Worm (Caenorhabditis elegans) whole organism, early embryonic: ENCODE measurements around the gene T25B2.4.

Experiments
- aly-1 ChIP-seq: sonication (generic microtip); optimal IDR thresholded peaks from 2 replicates; lab custom pipeline; 2016; ENCODE audit warnings: missing genetic modification characterization, missing compliant biosample characterization
- ama-1 ChIP-seq: fragments of 150-350 bp; optimal IDR thresholded peaks from 2 replicates; lab custom pipeline; 2014
- ceh-13 ChIP-seq: fragments of 200-800 bp; sonication (Bioruptor generic); optimal IDR thresholded peaks from 2 replicates; lab custom pipeline; 2018; ENCODE audit warnings: mild to moderate bottlenecking, missing genetic modification characterization, missing compliant biosample characterization
- ceh-36 ChIP-seq: sonication (generic microtip); optimal IDR thresholded peaks from 2 replicates; lab custom pipeline; 2016; ENCODE audit warnings: missing genetic modification characterization, inconsistent platforms, missing compliant biosample characterization
- ets-7 ChIP-seq: sonication (generic microtip); optimal IDR thresholded peaks from 2 replicates; lab custom pipeline; 2016; ENCODE audit warnings: missing genotype, missing genetic modification characterization, missing compliant biosample characterization
- flt-1 ChIP-seq: fragments of 200-800 bp; sonication (Bioruptor generic); IDR thresholded peaks from 2 replicates; pipeline ENCODE4 v1.3.6; 2022; ENCODE audit warnings: missing genetic modification characterization, missing compliant biosample characterization
- sea-1 ChIP-seq: fragments of 200-800 bp; sonication (Bioruptor generic); conservative IDR thresholded peaks from 2 replicates; pipeline ENCODE4 v1.3.6; 2022; ENCODE audit warnings: missing genetic modification characterization, missing compliant biosample characterization
- tbx-11 ChIP-seq: fragments of 200-800 bp; sonication (Bioruptor generic); IDR thresholded peaks from 2 replicates; pipeline ENCODE4 v1.3.6; 2022; ENCODE audit warnings: missing genetic modification characterization, missing compliant biosample characterization

ce11 chrX:6187848-6188247 is 9.8 kb downstream of the T25B2.4 start, which contains the start of gene T13C5.10:
- no peak for TF ChIP-seq ceh-36 (tag; lab: Kevin White, UChicago)
- no peak for TF ChIP-seq ets-7 (tag; lab: Kevin White, UChicago)
- TF ChIP-seq tbx-11 (GFP tag; lab: Robert Waterston, UW) = no peak
- no peak for TF ChIP-seq flt-1 (GFP tag; lab: Robert Waterston, UW)
- no peak for TF ChIP-seq ama-1 (lab: Kevin White, UChicago)
- TF ChIP-seq aly-1 = no peak
- TF ChIP-seq sea-1 (GFP tag; lab: Robert Waterston, UW) = no peak
- TF ChIP-seq ceh-13 (GFP tag; lab: Kevin White, UChicago) = no peak
